Worm (Caenorhabditis elegans) whole organism, late embryonic: Measurements from ENCODE around the gene K08F4.12.
A peak's percentile ranks its signal among the peaks of the same experiment; 100 is the strongest.

Experiments used
- C08G9.2 ChIP-seq: sonication (generic microtip); optimal IDR thresholded peaks from 2 replicates; lab custom pipeline; 2016; ENCODE audit warnings: mild to moderate bottlenecking, missing genetic modification characterization, moderate library complexity, missing compliant biosample characterization
- C38D4.7 ChIP-seq: fragments of 200-800 bp; sonication (Bioruptor generic); optimal IDR thresholded peaks from 2 replicates; lab custom pipeline; 2018; ENCODE audit warnings: mild to moderate bottlenecking, missing genetic modification characterization, moderate library complexity, missing compliant biosample characterization
- T23F11.4 ChIP-seq: fragments of 200-800 bp; sonication (Bioruptor generic); optimal IDR thresholded peaks from 2 replicates; lab custom pipeline; 2018; ENCODE audit warnings: mild to moderate bottlenecking, missing genetic modification characterization, missing compliant biosample characterization
- Y22D7AL.16 ChIP-seq: sonication (generic microtip); optimal IDR thresholded peaks from 2 replicates; lab custom pipeline; 2016; ENCODE audit warnings: missing genetic modification characterization, missing compliant biosample characterization
- ahr-1 ChIP-seq: sonication (generic microtip); optimal IDR thresholded peaks from 2 replicates; lab custom pipeline; 2016; ENCODE audit warnings: missing genetic modification characterization, missing compliant biosample characterization
- ceh-14 ChIP-seq: sonication (generic microtip); optimal IDR thresholded peaks from 2 replicates; lab custom pipeline; 2016; ENCODE audit warnings: missing genotype, missing genetic modification characterization, missing compliant biosample characterization
- ceh-2 ChIP-seq: sonication (generic microtip); optimal IDR thresholded peaks from 2 replicates; lab custom pipeline; 2016; ENCODE audit warnings: missing genotype, missing genetic modification characterization, missing compliant biosample characterization
- ceh-30 ChIP-seq: fragments of 150-350 bp; optimal IDR thresholded peaks from 2 replicates; lab custom pipeline; 2014; ENCODE audit warnings: missing biosample characterization, missing genetic modification characterization
- ceh-31 ChIP-seq: sonication (generic microtip); optimal IDR thresholded peaks from 2 replicates; lab custom pipeline; 2016; ENCODE audit warnings: missing genetic modification characterization, missing compliant biosample characterization
- ceh-34 ChIP-seq: sonication (generic microtip); optimal IDR thresholded peaks from 2 replicates; lab custom pipeline; 2016; ENCODE audit warnings: mild to moderate bottlenecking, missing genetic modification characterization, missing compliant biosample characterization
- ceh-45 ChIP-seq: fragments of 200-800 bp; sonication (Bioruptor generic); IDR thresholded peaks from 2 replicates; pipeline ENCODE4 v1.3.6; 2022; ENCODE audit warnings: missing genetic modification reagents, missing genetic modification characterization, missing compliant biosample characterization
- ceh-9 ChIP-seq: sonication (generic microtip); optimal IDR thresholded peaks from 2 replicates; lab custom pipeline; 2016; ENCODE audit warnings: mild to moderate bottlenecking, missing genetic modification characterization, inconsistent platforms, missing compliant biosample characterization
- che-1 ChIP-seq: sonication (generic microtip); optimal IDR thresholded peaks from 2 replicates; lab custom pipeline; 2016; ENCODE audit warnings: mild to moderate bottlenecking, missing genetic modification characterization, missing compliant biosample characterization
- dve-1 ChIP-seq: sonication (generic microtip); optimal IDR thresholded peaks from 2 replicates; lab custom pipeline; 2017; ENCODE audit warnings: antibody characterized with exemption, mild to moderate bottlenecking, missing genetic modification characterization, missing compliant biosample characterization
- elt-2 ChIP-seq: sonication (generic microtip); optimal IDR thresholded peaks from 2 replicates; lab custom pipeline; 2016; ENCODE audit warnings: missing genetic modification reagents, missing genetic modification characterization, missing compliant biosample characterization
- fax-1 ChIP-seq: sonication (generic microtip); optimal IDR thresholded peaks from 2 replicates; lab custom pipeline; 2016; ENCODE audit warnings: missing genotype, missing genetic modification characterization, missing compliant biosample characterization
- fkh-10 ChIP-seq: fragments of 150-350 bp; optimal IDR thresholded peaks from 2 replicates; lab custom pipeline; 2014; ENCODE audit warnings: missing biosample characterization, missing genetic modification reagents, missing genetic modification characterization
- hlh-30 ChIP-seq: sonication (generic microtip); optimal IDR thresholded peaks from 2 replicates; lab custom pipeline; 2017; ENCODE audit warnings: antibody characterized with exemption, missing genetic modification characterization, missing compliant biosample characterization; ENCODE audit not compliant: insufficient read depth
- hlh-6 ChIP-seq: sonication (generic microtip); optimal IDR thresholded peaks from 2 replicates; lab custom pipeline; 2016; ENCODE audit warnings: missing genotype, missing genetic modification characterization, missing compliant biosample characterization
- mec-3 ChIP-seq: sonication (generic microtip); optimal IDR thresholded peaks from 2 replicates; lab custom pipeline; 2016; ENCODE audit warnings: borderline replicate concordance, missing genetic modification characterization, missing compliant biosample characterization
- nfya-1 ChIP-seq: sonication (generic microtip); optimal IDR thresholded peaks from 2 replicates; lab custom pipeline; 2017; ENCODE audit warnings: missing genetic modification characterization, mild to moderate bottlenecking, missing compliant biosample characterization, antibody characterized with exemption, moderate library complexity
- pat-9 ChIP-seq: fragments of 200-800 bp; sonication (Bioruptor generic); optimal IDR thresholded peaks from 2 replicates; lab custom pipeline; 2018; ENCODE audit warnings: mild to moderate bottlenecking, missing genetic modification characterization, moderate library complexity, missing compliant biosample characterization
- pha-4 ChIP-seq: fragments of 150-350 bp; optimal IDR thresholded peaks from 2 replicates; lab custom pipeline; 2018; ENCODE audit warnings: missing biosample characterization, missing genetic modification reagents, missing genetic modification characterization
- pqm-1 ChIP-seq: sonication (generic microtip); optimal IDR thresholded peaks from 2 replicates; lab custom pipeline; 2016; ENCODE audit warnings: missing genetic modification characterization, missing compliant biosample characterization
- pros-1 ChIP-seq: fragments of 150-350 bp; optimal IDR thresholded peaks from 2 replicates; lab custom pipeline; 2014; ENCODE audit warnings: missing biosample characterization, missing genetic modification reagents, missing genetic modification characterization
- ref-2 ChIP-seq: sonication (generic microtip); optimal IDR thresholded peaks from 2 replicates; lab custom pipeline; 2016; ENCODE audit warnings: missing genetic modification characterization, missing compliant biosample characterization
- rnt-1 ChIP-seq: sonication (generic microtip); optimal IDR thresholded peaks from 2 replicates; lab custom pipeline; 2016; ENCODE audit warnings: missing genetic modification characterization, missing compliant biosample characterization
- sox-2 ChIP-seq: fragments of 200-800 bp; sonication (Bioruptor generic); IDR thresholded peaks from 2 replicates; pipeline ENCODE4 v1.3.6; 2022; ENCODE audit warnings: missing genetic modification reagents, missing genetic modification characterization, missing compliant biosample characterization
- syd-9 ChIP-seq: sonication (generic microtip); optimal IDR thresholded peaks from 2 replicates; lab custom pipeline; 2016; ENCODE audit warnings: mild to moderate bottlenecking, missing genetic modification characterization, moderate library complexity, missing compliant biosample characterization
- tbx-2 ChIP-seq: sonication (generic microtip); optimal IDR thresholded peaks from 2 replicates; lab custom pipeline; 2016; ENCODE audit warnings: missing genetic modification characterization, missing compliant biosample characterization
- ttx-3 ChIP-seq: sonication (generic microtip); optimal IDR thresholded peaks from 2 replicates; lab custom pipeline; 2016; ENCODE audit warnings: missing genetic modification reagents, missing genetic modification characterization, missing compliant biosample characterization
- unc-42 ChIP-seq: sonication (generic microtip); optimal IDR thresholded peaks from 2 replicates; lab custom pipeline; 2016; ENCODE audit warnings: missing genotype, missing genetic modification characterization, missing compliant biosample characterization
- unc-55 ChIP-seq: sonication (generic microtip); optimal IDR thresholded peaks from 2 replicates; lab custom pipeline; 2017; ENCODE audit warnings: missing biosample characterization, missing genetic modification reagents, missing genetic modification characterization

K08F4.12 gene

DNA sequence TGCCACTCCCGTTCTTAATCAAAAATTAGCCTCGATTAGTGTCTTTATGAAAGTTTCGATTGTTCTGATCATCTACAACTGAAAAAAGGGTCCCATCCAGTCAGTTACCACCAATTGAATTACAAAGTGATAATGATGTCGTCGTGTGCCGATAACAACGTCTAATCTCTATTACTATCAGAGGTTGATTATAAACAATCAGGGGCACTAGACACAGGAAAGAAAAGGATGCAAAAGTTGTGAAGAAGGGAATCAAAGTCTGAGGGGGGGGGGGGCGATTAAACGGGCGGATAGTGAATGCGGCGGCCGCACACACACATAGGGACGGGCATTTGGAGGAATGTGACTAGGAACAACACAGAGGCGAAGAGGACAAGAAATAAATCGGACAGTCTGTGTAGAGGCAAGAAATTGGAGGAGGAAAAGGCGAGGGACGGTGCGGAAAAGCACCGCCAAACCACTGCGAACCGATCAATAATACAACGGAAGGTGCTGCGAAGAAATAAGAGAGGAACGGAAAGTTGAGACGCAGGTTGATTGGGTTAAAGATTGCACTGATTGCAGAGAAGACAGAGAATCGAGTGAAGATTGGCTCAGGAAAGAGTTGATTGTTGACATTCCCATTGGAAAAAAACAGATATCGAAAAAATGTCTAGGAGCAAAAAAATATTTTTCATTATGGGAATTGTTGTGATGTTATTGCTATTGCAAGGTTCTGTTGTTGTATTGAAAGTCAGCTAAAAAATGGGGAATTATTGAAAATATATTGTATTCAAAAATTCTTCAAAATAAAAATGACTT is 37.2 kb downstream of the K08F4.12 start:
- TF ChIP-seq hlh-6 (tag; lab: Kevin White, UChicago), result no peak
- peak; percentile 50 for TF ChIP-seq C08G9.2 (tag; lab: Kevin White, UChicago)
- peak; percentile 9 for TF ChIP-seq syd-9 (tag; lab: Kevin White, UChicago)
- TF ChIP-seq tbx-2 (tag; lab: Kevin White, UChicago), result peak; percentile 47
- TF ChIP-seq elt-2 (tag; lab: Kevin White, UChicago), result peak; percentile 92
- peak; percentile 43 for TF ChIP-seq rnt-1 (tag; lab: Kevin White, UChicago)
- peak; percentile 25 for TF ChIP-seq pqm-1 (tag; lab: Kevin White, UChicago)
- TF ChIP-seq che-1, result peak; percentile 27
- peak; percentile 39 for TF ChIP-seq nfya-1
- TF ChIP-seq dve-1, result no peak
- peak; percentile 1 for TF ChIP-seq ceh-31
- no peak for TF ChIP-seq Y22D7AL.16 (tag; lab: Kevin White, UChicago)
- TF ChIP-seq mec-3 (tag; lab: Kevin White, UChicago), result no peak

DNA sequence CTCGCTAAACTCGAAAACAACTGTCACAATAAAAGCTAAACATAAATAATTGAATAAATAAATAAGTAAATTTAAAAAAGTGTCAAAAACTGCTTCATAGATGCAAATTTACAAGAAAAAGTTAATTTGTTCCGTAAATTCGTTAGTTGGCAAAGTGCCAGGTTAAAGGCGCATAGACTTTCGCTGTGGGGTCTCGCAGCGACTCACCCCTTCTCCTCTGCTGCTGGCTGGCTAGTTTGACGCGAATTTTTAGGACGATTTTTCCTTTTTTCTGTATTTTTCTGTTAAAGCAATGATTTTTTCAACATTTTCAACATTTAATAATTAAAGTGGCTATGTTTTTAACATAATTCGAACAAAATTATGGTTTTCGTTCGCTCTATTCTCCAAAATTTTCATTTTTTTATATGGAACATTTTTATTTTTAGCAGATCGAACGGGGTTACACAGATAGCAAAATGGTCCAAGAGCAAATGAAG is 38.4 kb downstream of the K08F4.12 start, which contains the start of gene rack-1:
Gene rack-1, plus strand, starts transcription at position 429 of the 479 bp plus-strand sequence.
- TF ChIP-seq ceh-31 (peak; percentile 11), fax-1 (peak; percentile 3), fkh-10 (GFP tag; lab: Kevin White, UChicago) (no peak), unc-42 (tag; lab: Kevin White, UChicago) (peak; percentile 66), nfya-1 (peak; percentile 20)

DNA sequence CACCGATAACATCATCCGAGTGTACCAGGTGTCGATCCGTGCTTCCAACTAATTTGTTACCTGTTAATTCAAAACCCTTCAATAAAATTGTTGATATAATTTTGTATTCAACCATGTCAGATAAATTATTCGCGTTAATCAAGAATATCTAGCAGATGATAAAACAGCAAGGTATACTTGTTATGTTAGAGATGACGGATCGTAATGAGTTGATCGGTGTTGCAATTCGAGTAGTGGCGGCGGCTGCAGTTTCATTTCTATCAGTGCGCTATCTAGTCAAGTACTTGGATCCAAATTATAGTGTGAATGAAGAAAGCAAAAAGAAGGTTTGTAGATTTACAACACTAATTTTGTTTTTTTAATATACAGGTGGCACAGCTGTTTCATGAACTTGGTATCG is 39.9 kb downstream of the K08F4.12 start, which contains the start of gene mspn-1:
Gene mspn-1, plus strand, starts transcription at position 190 of the 400 bp plus-strand sequence.
- TF ChIP-seq dve-1 (no peak), sox-2 (no peak), ttx-3 (tag; lab: Kevin White, UChicago) (no peak), pat-9 (tag; lab: Kevin White, UChicago) (no peak), ceh-34 (tag; lab: Kevin White, UChicago) (no peak), ceh-45 (no peak), C38D4.7 (no peak), rnt-1 (tag; lab: Kevin White, UChicago) (no peak), ceh-2 (no peak), ahr-1 (tag; lab: Kevin White, UChicago) (no peak), pha-4 (no peak), ceh-9 (no peak), hlh-6 (tag; lab: Kevin White, UChicago) (no peak), pros-1 (tag; lab: Kevin White, UChicago) (no peak), T23F11.4 (no peak), ceh-30 (tag; lab: Kevin White, UChicago) (no peak)

DNA sequence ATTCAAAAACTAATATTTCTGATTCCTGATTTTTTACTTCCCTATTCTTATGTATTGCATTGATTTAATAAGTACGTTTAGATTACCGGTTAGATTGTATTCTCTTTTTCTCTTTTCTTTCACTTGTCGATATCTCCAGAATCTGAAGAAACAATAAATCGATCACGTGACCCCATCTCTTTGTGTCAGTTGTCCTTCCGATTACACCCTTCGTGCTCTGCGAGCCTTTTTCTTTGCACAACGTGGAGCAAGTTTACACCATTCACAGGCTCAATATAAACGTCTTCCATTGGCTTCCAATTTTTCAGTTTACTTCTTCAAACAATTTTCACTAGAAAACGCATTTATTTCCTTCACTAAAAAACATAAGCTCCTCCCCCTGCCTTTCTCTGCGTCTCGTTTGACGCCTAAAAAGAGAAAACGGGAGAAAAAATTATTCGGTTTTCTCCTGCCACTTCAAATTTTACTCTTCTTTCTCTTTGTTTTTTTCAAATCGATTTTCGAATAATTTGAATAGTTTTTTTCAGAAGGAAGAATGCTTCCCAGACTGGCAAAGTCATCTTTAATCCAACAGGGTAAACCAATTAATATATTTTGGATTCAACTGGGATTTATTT is 42.3 kb downstream of the K08F4.12 start, which contains the start of gene gta-1:
Gene gta-1, plus strand, starts transcription at position 528 of the 617 bp plus-strand sequence.
- peak; percentile 83 for TF ChIP-seq hlh-30 (tag; lab: Kevin White, UChicago)
- peak; percentile 70 for TF ChIP-seq unc-55
- no peak for TF ChIP-seq hlh-6 (tag; lab: Kevin White, UChicago)
- no peak for TF ChIP-seq ref-2 (tag; lab: Kevin White, UChicago)
- no peak for TF ChIP-seq ceh-14 (tag; lab: Kevin White, UChicago)
